Worm (Caenorhabditis elegans) whole organism, young adult: Measurements from ENCODE around the gene ZK792.1.
A peak's percentile ranks its signal among the peaks of the same experiment; 100 is the strongest.

Experiments used
- B0261.1 ChIP-seq: sonication (generic microtip); optimal IDR thresholded peaks from 2 replicates; lab custom pipeline; 2016; ENCODE audit warnings: mild to moderate bottlenecking, missing genetic modification characterization, moderate library complexity, missing compliant biosample characterization
- F33H1.4 ChIP-seq: fragments of 200-800 bp; sonication (Bioruptor generic); IDR thresholded peaks from 2 replicates; pipeline ENCODE4 v1.3.6; 2022; ENCODE audit warnings: missing genetic modification reagents, missing genetic modification characterization, missing compliant biosample characterization
- F37B4.10 ChIP-seq: fragments of 200-800 bp; sonication (Bioruptor generic); IDR thresholded peaks from 2 replicates; pipeline ENCODE4 v1.3.6; 2022; ENCODE audit warnings: missing genetic modification characterization, missing compliant biosample characterization
- F39B2.1 ChIP-seq: fragments of 200-800 bp; sonication (Bioruptor generic); IDR thresholded peaks from 2 replicates; pipeline ENCODE4 v1.3.6; 2022; ENCODE audit warnings: missing genetic modification reagents, missing genetic modification characterization, missing compliant biosample characterization
- K11D2.4 ChIP-seq: fragments of 200-800 bp; sonication (Bioruptor generic); IDR thresholded peaks from 2 replicates; pipeline ENCODE4 v1.3.6; 2022; ENCODE audit warnings: missing genetic modification reagents, missing genetic modification characterization, missing compliant biosample characterization
- Y67H2A.10 ChIP-seq: fragments of 200-800 bp; sonication (Bioruptor generic); conservative IDR thresholded peaks from 2 replicates; pipeline ENCODE4 v1.3.6; 2022; ENCODE audit warnings: missing genetic modification reagents, missing genetic modification characterization, missing compliant biosample characterization
- Y95B8A.8 ChIP-seq: fragments of 200-800 bp; sonication (Bioruptor generic); IDR thresholded peaks from 2 replicates; pipeline ENCODE4 v1.3.6; 2022; ENCODE audit warnings: missing genetic modification reagents, missing genetic modification characterization, missing compliant biosample characterization
- akir-1 ChIP-seq: fragments of 200-800 bp; sonication (Bioruptor generic); optimal IDR thresholded peaks from 2 replicates; lab custom pipeline; 2018; ENCODE audit warnings: mild to moderate bottlenecking, missing genetic modification characterization, moderate library complexity, missing compliant biosample characterization
- ama-1 ChIP-seq, 3 experiments: fragments of 150-350 bp in 1 of 3; sonication (generic microtip) in 2 of 3; optimal IDR thresholded peaks; 2 replicates each; lab custom pipeline; 2014 to 2018; ENCODE audit warnings: missing biosample characterization in 2 of 3, missing genetic modification characterization in 2 of 3, missing genetic modification reagents in 2 of 3
- atf-7 ChIP-seq: sonication (generic microtip); optimal IDR thresholded peaks from 2 replicates; lab custom pipeline; 2017; ENCODE audit warnings: mild to moderate bottlenecking, missing genetic modification characterization, missing compliant biosample characterization
- ceh-40 ChIP-seq: fragments of 200-800 bp; sonication (Bioruptor generic); IDR thresholded peaks from 2 replicates; pipeline ENCODE4 v1.3.6; 2022; ENCODE audit warnings: missing genetic modification characterization, missing compliant biosample characterization
- ceh-91 ChIP-seq: fragments of 200-800 bp; sonication (Bioruptor generic); IDR thresholded peaks from 2 replicates; pipeline ENCODE4 v1.3.6; 2022; ENCODE audit warnings: missing genetic modification reagents, missing genetic modification characterization, missing compliant biosample characterization
- dpl-1 ChIP-seq: fragments of 150-350 bp; optimal IDR thresholded peaks from 2 replicates; lab custom pipeline; 2014; ENCODE audit warnings: missing biosample characterization, missing genetic modification reagents, missing genetic modification characterization
- efl-1 ChIP-seq: fragments of 150-350 bp; optimal IDR thresholded peaks from 2 replicates; lab custom pipeline; 2014; ENCODE audit warnings: missing biosample characterization, missing genetic modification reagents, missing genetic modification characterization
- egl-44 ChIP-seq: fragments of 200-800 bp; sonication (Bioruptor generic); IDR thresholded peaks from 2 replicates; pipeline ENCODE4 v1.3.6; 2022; ENCODE audit warnings: missing genetic modification reagents, missing genetic modification characterization, missing compliant biosample characterization
- egrh-3 ChIP-seq: fragments of 200-800 bp; sonication (Bioruptor generic); IDR thresholded peaks from 2 replicates; pipeline ENCODE4 v1.3.6; 2022; ENCODE audit warnings: missing genetic modification reagents, missing genetic modification characterization, missing compliant biosample characterization
- gei-17 ChIP-seq: fragments of 200-800 bp; sonication (Bioruptor generic); optimal IDR thresholded peaks from 2 replicates; lab custom pipeline; 2018; ENCODE audit warnings: mild to moderate bottlenecking, missing genetic modification characterization, missing compliant biosample characterization
- hlh-12 ChIP-seq: sonication (generic microtip); optimal IDR thresholded peaks from 2 replicates; lab custom pipeline; 2016; ENCODE audit warnings: missing genetic modification characterization, missing compliant biosample characterization
- hsf-1 ChIP-seq: fragments of 200-800 bp; sonication (Bioruptor generic); IDR thresholded peaks from 2 replicates; pipeline ENCODE4 v1.3.6; 2022; ENCODE audit warnings: missing genetic modification reagents, missing genetic modification characterization, missing compliant biosample characterization
- lin-26 ChIP-seq: fragments of 200-800 bp; sonication (Bioruptor generic); IDR thresholded peaks from 2 replicates; pipeline ENCODE4 v1.3.6; 2022; ENCODE audit warnings: missing genetic modification reagents, missing genetic modification characterization, missing compliant biosample characterization
- lin-35 ChIP-seq, 3 experiments: fragments of 150-350 bp in 2 of 3; sonication (generic microtip) in 1 of 3; optimal IDR thresholded peaks; 2 replicates each; lab custom pipeline; 2014 to 2018; ENCODE audit warnings: missing biosample characterization in 3 of 3, missing genetic modification characterization in 3 of 3, missing genetic modification reagents in 3 of 3
- lir-1 ChIP-seq: fragments of 200-800 bp; sonication (Bioruptor generic); conservative IDR thresholded peaks from 2 replicates; pipeline ENCODE4 v1.3.6; 2022; ENCODE audit warnings: missing genetic modification reagents, missing genetic modification characterization, missing compliant biosample characterization
- lsl-1 ChIP-seq: fragments of 200-800 bp; sonication (Bioruptor generic); optimal IDR thresholded peaks from 2 replicates; lab custom pipeline; 2018; ENCODE audit warnings: mild to moderate bottlenecking, missing genetic modification characterization, moderate library complexity, missing compliant biosample characterization
- lsy-27 ChIP-seq: sonication (generic microtip); optimal IDR thresholded peaks from 2 replicates; lab custom pipeline; 2017; ENCODE audit warnings: missing genetic modification characterization, mild to moderate bottlenecking, missing compliant biosample characterization, antibody characterized with exemption, missing genotype, borderline replicate concordance; ENCODE audit not compliant: insufficient read depth
- madf-3 ChIP-seq: fragments of 200-800 bp; sonication (Bioruptor generic); IDR thresholded peaks from 2 replicates; pipeline ENCODE4 v1.3.6; 2022; ENCODE audit warnings: missing genetic modification reagents, missing genetic modification characterization, missing compliant biosample characterization
- madf-6 ChIP-seq: fragments of 200-800 bp; sonication (Bioruptor generic); IDR thresholded peaks from 2 replicates; pipeline ENCODE4 v1.3.6; 2022; ENCODE audit warnings: missing genetic modification reagents, missing genetic modification characterization, missing compliant biosample characterization
- madf-8 ChIP-seq: fragments of 200-800 bp; sonication (Bioruptor generic); conservative IDR thresholded peaks from 2 replicates; pipeline ENCODE4 v1.3.6; 2022; ENCODE audit warnings: missing genetic modification reagents, missing genetic modification characterization, missing compliant biosample characterization
- mcd-1 ChIP-seq: fragments of 200-800 bp; sonication (Bioruptor generic); IDR thresholded peaks from 2 replicates; pipeline ENCODE4 v1.3.6; 2022; ENCODE audit warnings: missing genetic modification reagents, missing genetic modification characterization, missing compliant biosample characterization
- nfyb-1 ChIP-seq: fragments of 200-800 bp; sonication (Bioruptor generic); IDR thresholded peaks from 2 replicates; pipeline ENCODE4 v1.3.6; 2022; ENCODE audit warnings: missing genetic modification reagents, missing genetic modification characterization, missing compliant biosample characterization
- nhr-120 ChIP-seq: fragments of 200-800 bp; sonication (Bioruptor generic); IDR thresholded peaks from 2 replicates; pipeline ENCODE4 v1.3.6; 2022; ENCODE audit warnings: missing genetic modification characterization, missing compliant biosample characterization
- rcor-1 ChIP-seq: fragments of 200-800 bp; sonication (Bioruptor generic); IDR thresholded peaks from 2 replicates; pipeline ENCODE4 v1.3.6; 2022; ENCODE audit warnings: missing genetic modification reagents, missing genetic modification characterization, missing compliant biosample characterization
- sea-2 ChIP-seq: fragments of 200-800 bp; sonication (Bioruptor generic); IDR thresholded peaks from 2 replicates; pipeline ENCODE4 v1.3.6; 2022; ENCODE audit warnings: missing genetic modification characterization, missing compliant biosample characterization
- snpc-3.4 ChIP-seq: sonication (generic microtip); optimal IDR thresholded peaks from 2 replicates; lab custom pipeline; 2017; ENCODE audit warnings: missing genetic modification characterization, mild to moderate bottlenecking, missing compliant biosample characterization, antibody characterized with exemption, moderate library complexity, missing genotype, missing genetic modification reagents
- unc-62 ChIP-seq: fragments of 150-350 bp; optimal IDR thresholded peaks from 2 replicates; lab custom pipeline; 2014; ENCODE audit warnings: missing biosample characterization, missing genetic modification reagents, missing genetic modification characterization
- xnd-1 ChIP-seq: sonication (generic microtip); optimal IDR thresholded peaks from 2 replicates; lab custom pipeline; 2016; ENCODE audit warnings: missing genotype, missing genetic modification reagents, missing genetic modification characterization, missing compliant biosample characterization
- zfh-2 ChIP-seq: fragments of 200-800 bp; sonication (Bioruptor generic); conservative IDR thresholded peaks from 2 replicates; pipeline ENCODE4 v1.3.6; 2022; ENCODE audit warnings: missing genetic modification reagents, missing genetic modification characterization, missing compliant biosample characterization
- ztf-22 ChIP-seq: fragments of 200-800 bp; sonication (Bioruptor generic); optimal IDR thresholded peaks from 2 replicates; lab custom pipeline; 2018; ENCODE audit warnings: mild to moderate bottlenecking, missing genetic modification characterization, moderate library complexity, missing compliant biosample characterization
- ztf-28 ChIP-seq: fragments of 200-800 bp; sonication (Bioruptor generic); IDR thresholded peaks from 2 replicates; pipeline ENCODE4 v1.3.6; 2022; ENCODE audit warnings: missing genetic modification reagents, missing genetic modification characterization, missing compliant biosample characterization

The ZK792.1 gene

ce11 chrIV:11659794-11660312, at the start of gene ZK792.1:
TSS of gene ZK792.1 (plus strand) at chrIV:11659844.
- TF ChIP-seq F33H1.4 (GFP tag; lab: Robert Waterston, UW) (peak; percentile 69), xnd-1 (tag; lab: Kevin White, UChicago) (peak; percentile 46), madf-6 (GFP tag; lab: Robert Waterston, UW) (peak; percentile 79), unc-62 (no peak), hsf-1 (GFP tag; lab: Robert Waterston, UW) (no peak), madf-8 (GFP tag; lab: Robert Waterston, UW) (peak; percentile 59), K11D2.4 (GFP tag; lab: Robert Waterston, UW) (no peak), ceh-40 (GFP tag; lab: Robert Waterston, UW) (no peak), efl-1 (GFP tag; lab: Kevin White, UChicago) (peak; percentile 62), egl-44 (GFP tag; lab: Robert Waterston, UW) (no peak), lsl-1 (peak; percentile 76), ceh-91 (GFP tag; lab: Robert Waterston, UW) (peak; percentile 76), hlh-12 (tag; lab: Kevin White, UChicago) (no peak), rcor-1 (GFP tag; lab: Robert Waterston, UW) (no peak)

- TF ChIP-seq nhr-120 (GFP tag; lab: Robert Waterston, UW) (peak; percentile 64; the same call in 1 of the 2 replicates), egrh-3 (GFP tag; lab: Robert Waterston, UW) (peak; percentile 90; the same call in 1 of the 2 replicates), nfyb-1 (GFP tag; lab: Robert Waterston, UW) (0 out of 2 replicates have a peak, but pooled peaks have one; percentile 44), mcd-1 (peak; percentile 42; the same call in 1 of the 2 replicates), F37B4.10 (GFP tag; lab: Robert Waterston, UW) (0 out of 2 replicates have a peak, but pooled peaks have one; percentile 68)
Measured at ce11 chrIV:11616543-11616942, 43.1 kb upstream of the ZK792.1 start.

- TF ChIP-seq atf-7 (tag; lab: Kevin White, UChicago) (peak; percentile 43), snpc-3.4 (tag; lab: Kevin White, UChicago) (no peak), akir-1 (GFP tag; lab: Kevin White, UChicago) (no peak)
Measured at ce11 chrIV:11620909-11621308, 38.7 kb upstream of the ZK792.1 start, which contains the start of gene dsl-5. TSS of gene dsl-5 (minus strand) at chrIV:11621009.

ce11 chrIV:11622336-11622735, 37.3 kb upstream of the ZK792.1 start:
- no peak for TF ChIP-seq ztf-22
- TF ChIP-seq zfh-2 (GFP tag; lab: Robert Waterston, UW), result no peak
- no peak for TF ChIP-seq lsy-27 (tag; lab: Kevin White, UChicago)
- no peak for TF ChIP-seq madf-3 (GFP tag; lab: Robert Waterston, UW)
- TF ChIP-seq Y67H2A.10, result no peak
- TF ChIP-seq ama-1 (optimal IDR thresholded peaks at IDR 0.05; lab: Kevin White, UChicago), result no peak
- TF ChIP-seq ama-1 (GFP tag; optimal IDR thresholded peaks at IDR 0.05; lab: Kevin White, UChicago), result no peak
- no peak for TF ChIP-seq B0261.1 (tag; lab: Kevin White, UChicago)
- no peak for TF ChIP-seq lin-35 (GFP tag; optimal IDR thresholded peaks at IDR 0.05; lab: Kevin White, UChicago)
- no peak for TF ChIP-seq snpc-3.4 (tag; lab: Kevin White, UChicago)
- TF ChIP-seq F39B2.1, result no peak
- TF ChIP-seq Y95B8A.8 (GFP tag; lab: Robert Waterston, UW), result no peak
- TF ChIP-seq sea-2 (GFP tag; lab: Robert Waterston, UW), result no peak
- no peak for TF ChIP-seq gei-17
- TF ChIP-seq dpl-1 (GFP tag; lab: Kevin White, UChicago), result no peak
- TF ChIP-seq lin-26 (GFP tag; lab: Robert Waterston, UW), result no peak
- no peak for TF ChIP-seq ztf-28
- TF ChIP-seq nhr-120 (GFP tag; lab: Robert Waterston, UW), result no peak
- no peak for TF ChIP-seq lir-1 (GFP tag; lab: Robert Waterston, UW)
